Worm (Caenorhabditis elegans): ENCODE results near the gene F46B3.23.

F46B3.23 gene

ce11 chrV:20606617-20607016 lies at the start of gene F46B3.23:
Gene F46B3.23 (minus strand): TSS chrV:20606717.
- TF ChIP-seq zip-5 (tag; optimal IDR thresholded peaks at IDR 0.05) (no peak), hlh-15 (tag; optimal IDR thresholded peaks at IDR 0.05) (no peak), gmeb-2 (tag; optimal IDR thresholded peaks at IDR 0.05) (no peak), pros-1 (tag; optimal IDR thresholded peaks at IDR 0.05) (no peak), nfya-1 (tag; optimal IDR thresholded peaks at IDR 0.05) (no peak)

ce11 chrV:20655174-20655573 lies 48.7 kb upstream of the F46B3.23 start:
- peak; percentile 89 for TF ChIP-seq unc-42 (tag; optimal IDR thresholded peaks at IDR 0.05)
- no peak for TF ChIP-seq hlh-13 (GFP tag; optimal IDR thresholded peaks at IDR 0.05)

ce11 chrV:20654350-20654749 lies 47.8 kb upstream of the F46B3.23 start, which contains the start of gene mnr-1:
Gene mnr-1 (plus strand): TSS chrV:20654650.
- TF ChIP-seq ceh-48 (tag; optimal IDR thresholded peaks at IDR 0.05) (no peak), pha-4 (tag; optimal IDR thresholded peaks at IDR 0.05) (no peak), elt-4 (tag; optimal IDR thresholded peaks at IDR 0.05) (no peak), nhr-232 (tag; optimal IDR thresholded peaks at IDR 0.05) (no peak), ceh-6 (GFP tag; optimal IDR thresholded peaks at IDR 0.05) (no peak), ama-1 (optimal IDR thresholded peaks at IDR 0.05) (no peak), hlh-15 (tag; optimal IDR thresholded peaks at IDR 0.05) (no peak), ets-4 (tag; optimal IDR thresholded peaks at IDR 0.05) (no peak), pax-1 (tag; optimal IDR thresholded peaks at IDR 0.05) (no peak), odd-2 (tag; optimal IDR thresholded peaks at IDR 0.05) (no peak), T23F11.4 (GFP tag; optimal IDR thresholded peaks at IDR 0.05) (no peak), ttx-3 (tag; optimal IDR thresholded peaks at IDR 0.05) (no peak), sox-2 (GFP tag; IDR thresholded peaks at IDR 0.05) (no peak), nhr-11 (tag; optimal IDR thresholded peaks at IDR 0.05) (no peak)

- TF ChIP-seq nhr-11 (tag; optimal IDR thresholded peaks at IDR 0.05) (no peak), unc-86 (tag; optimal IDR thresholded peaks at IDR 0.05) (no peak), ttx-3 (tag; optimal IDR thresholded peaks at IDR 0.05) (no peak), pros-1 (tag; optimal IDR thresholded peaks at IDR 0.05) (no peak), ceh-2 (tag; optimal IDR thresholded peaks at IDR 0.05) (no peak), syd-9 (tag; optimal IDR thresholded peaks at IDR 0.05) (no peak), sdc-2 (tag; optimal IDR thresholded peaks at IDR 0.05) (no peak), mec-3 (tag; optimal IDR thresholded peaks at IDR 0.05; ENCODE audit: borderline replicate concordance) (no peak), unc-42 (tag; optimal IDR thresholded peaks at IDR 0.05) (peak; percentile 80)
Measured at ce11 chrV:20651923-20652322, 45.4 kb upstream of the F46B3.23 start.

ce11 chrV:20648868-20649267 lies 42.4 kb upstream of the F46B3.23 start:
- TF ChIP-seq ahr-1 (tag; optimal IDR thresholded peaks at IDR 0.05) (no peak), lim-6 (tag; optimal IDR thresholded peaks at IDR 0.05) (no peak), ztf-16 (tag; optimal IDR thresholded peaks at IDR 0.05) (no peak), nfya-1 (tag; optimal IDR thresholded peaks at IDR 0.05) (no peak), ceh-6 (GFP tag; optimal IDR thresholded peaks at IDR 0.05) (no peak), ceh-18 (tag; optimal IDR thresholded peaks at IDR 0.05) (no peak), ceh-30 (tag; optimal IDR thresholded peaks at IDR 0.05) (no peak), ceh-45 (GFP tag; IDR thresholded peaks at IDR 0.05) (no peak), pat-9 (tag; optimal IDR thresholded peaks at IDR 0.05) (no peak), hlh-30 (tag; optimal IDR thresholded peaks at IDR 0.05; ENCODE audit: insufficient read depth) (no peak), hlh-6 (tag; optimal IDR thresholded peaks at IDR 0.05) (no peak), C08G9.2 (tag; optimal IDR thresholded peaks at IDR 0.05) (no peak), gmeb-2 (tag; optimal IDR thresholded peaks at IDR 0.05) (no peak), tbx-7 (tag; optimal IDR thresholded peaks at IDR 0.05) (no peak), rnt-1 (tag; optimal IDR thresholded peaks at IDR 0.05) (no peak), K02D7.2 (tag; optimal IDR thresholded peaks at IDR 0.05) (no peak), sox-4 (tag; optimal IDR thresholded peaks at IDR 0.05) (no peak)

All from whole organism, late embryonic.